Fruit fly (Drosophila melanogaster): ENCODE measurements around the gene mtm.

DNA sequence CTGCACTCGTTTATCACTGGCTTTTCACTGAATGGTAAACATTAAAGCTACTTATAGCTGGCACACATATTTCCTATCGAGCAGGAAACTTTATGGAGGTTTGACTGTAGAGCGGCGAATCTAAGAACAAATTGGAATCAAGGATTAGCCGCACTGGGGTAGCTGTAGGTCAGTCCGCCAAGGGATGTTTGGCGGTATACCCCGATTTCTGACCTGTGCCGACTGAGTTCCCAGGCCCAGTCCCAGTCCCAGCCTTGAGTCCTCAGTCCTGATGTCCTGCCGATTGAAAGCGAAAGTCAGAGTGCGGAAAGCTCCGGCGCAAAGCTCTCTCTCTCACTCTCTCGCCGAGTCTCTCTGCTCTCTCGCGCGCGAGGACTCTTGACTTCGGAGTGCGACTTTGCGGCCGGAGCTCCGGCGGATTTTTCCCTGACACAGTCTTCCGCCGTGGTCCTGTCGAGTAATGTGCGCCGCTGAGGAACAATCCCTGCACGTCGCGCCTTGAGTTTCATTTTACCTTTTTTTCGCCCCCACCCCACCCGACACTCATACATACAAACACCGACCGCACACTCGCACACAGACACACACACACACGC is 17.2 kb upstream of the mtm start, which contains the start of gene CG13995:
- TF ChIP-seq Dll (optimal IDR thresholded peaks at IDR 0.05) (no peak), usp (GFP tag; optimal IDR thresholded peaks at IDR 0.05) (no peak), CG8478 (optimal IDR thresholded peaks at IDR 0.05) (no peak)
